Worm (Caenorhabditis elegans) whole organism, early embryonic: ENCODE results near the gene sqst-5.

Experiments
- B0310.2 ChIP-seq: sonication (generic microtip); optimal IDR thresholded peaks from 2 replicates; lab custom pipeline; 2016; ENCODE audit warnings: mild to moderate bottlenecking, missing genetic modification characterization, missing compliant biosample characterization
- F13C5.2 ChIP-seq: sonication (generic microtip); optimal IDR thresholded peaks from 2 replicates; lab custom pipeline; 2017; ENCODE audit warnings: mild to moderate bottlenecking, missing genetic modification characterization, inconsistent platforms, missing compliant biosample characterization
- aly-1 ChIP-seq: sonication (generic microtip); optimal IDR thresholded peaks from 2 replicates; lab custom pipeline; 2016; ENCODE audit warnings: missing genetic modification characterization, missing compliant biosample characterization
- ama-1 ChIP-seq: fragments of 150-350 bp; optimal IDR thresholded peaks from 2 replicates; lab custom pipeline; 2014
- ceh-13 ChIP-seq: fragments of 200-800 bp; sonication (Bioruptor generic); optimal IDR thresholded peaks from 2 replicates; lab custom pipeline; 2018; ENCODE audit warnings: mild to moderate bottlenecking, missing genetic modification characterization, missing compliant biosample characterization
- ceh-36 ChIP-seq: sonication (generic microtip); optimal IDR thresholded peaks from 2 replicates; lab custom pipeline; 2016; ENCODE audit warnings: missing genetic modification characterization, inconsistent platforms, missing compliant biosample characterization
- ets-7 ChIP-seq: sonication (generic microtip); optimal IDR thresholded peaks from 2 replicates; lab custom pipeline; 2016; ENCODE audit warnings: missing genotype, missing genetic modification characterization, missing compliant biosample characterization
- flt-1 ChIP-seq: fragments of 200-800 bp; sonication (Bioruptor generic); IDR thresholded peaks from 2 replicates; pipeline ENCODE4 v1.3.6; 2022; ENCODE audit warnings: missing genetic modification characterization, missing compliant biosample characterization
- hmbx-1 ChIP-seq: sonication (generic microtip); optimal IDR thresholded peaks from 2 replicates; lab custom pipeline; 2016; ENCODE audit warnings: mild to moderate bottlenecking, missing genetic modification characterization, missing compliant biosample characterization
- hmg-4 ChIP-seq: fragments of 200-800 bp; sonication (Bioruptor generic); optimal IDR thresholded peaks from 2 replicates; lab custom pipeline; 2018; ENCODE audit warnings: mild to moderate bottlenecking, missing genetic modification characterization, missing compliant biosample characterization
- hnd-1 ChIP-seq: sonication (generic microtip); optimal IDR thresholded peaks from 2 replicates; lab custom pipeline; 2016; ENCODE audit warnings: missing genetic modification characterization, missing compliant biosample characterization
- pes-1 ChIP-seq: fragments of 200-800 bp; sonication (Bioruptor generic); IDR thresholded peaks from 2 replicates; pipeline ENCODE4 v1.3.6; 2022; ENCODE audit warnings: missing genetic modification reagents, missing genetic modification characterization, missing compliant biosample characterization
- scrt-1 ChIP-seq: fragments of 200-800 bp; sonication (Bioruptor generic); IDR thresholded peaks from 2 replicates; pipeline ENCODE4 v1.3.6; 2022; ENCODE audit warnings: missing genetic modification characterization, missing compliant biosample characterization
- sea-1 ChIP-seq: fragments of 200-800 bp; sonication (Bioruptor generic); conservative IDR thresholded peaks from 2 replicates; pipeline ENCODE4 v1.3.6; 2022; ENCODE audit warnings: missing genetic modification characterization, missing compliant biosample characterization
- tbx-11 ChIP-seq: fragments of 200-800 bp; sonication (Bioruptor generic); IDR thresholded peaks from 2 replicates; pipeline ENCODE4 v1.3.6; 2022; ENCODE audit warnings: missing genetic modification characterization, missing compliant biosample characterization
- tbx-37 ChIP-seq: fragments of 200-800 bp; sonication (Bioruptor generic); conservative IDR thresholded peaks from 2 replicates; pipeline ENCODE4 v1.3.6; 2022; ENCODE audit warnings: missing genetic modification reagents, missing genetic modification characterization, missing compliant biosample characterization
- tra-4 ChIP-seq: sonication (generic microtip); optimal IDR thresholded peaks from 2 replicates; lab custom pipeline; 2017; ENCODE audit warnings: missing genetic modification characterization, missing compliant biosample characterization

sqst-5 gene

DNA sequence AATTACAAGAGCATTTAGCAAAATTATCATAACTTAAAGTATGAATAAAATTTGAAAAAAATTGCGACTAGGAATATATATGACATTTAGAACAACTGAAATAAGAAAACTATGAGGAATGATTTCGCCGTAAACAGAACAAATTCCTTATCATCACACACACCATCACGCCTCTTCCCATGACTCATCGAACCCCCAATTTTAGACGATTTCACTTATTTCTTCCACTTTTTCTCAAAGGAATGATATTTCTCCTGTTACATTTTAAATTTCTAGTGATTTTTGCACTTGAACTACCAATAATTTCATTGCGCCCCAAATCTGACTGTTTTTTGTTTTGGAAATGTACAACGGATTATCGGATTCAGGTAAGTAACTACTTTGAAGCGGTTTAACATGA, 9.2 kb upstream of the sqst-5 start, which contains the start of the genes zig-13 and ver-1:
Gene zig-13 (minus strand): TSS at position 101 of the 400 bp plus-strand sequence.
Gene ver-1 (plus strand): TSS at position 180 of the 400 bp plus-strand sequence.
- TF ChIP-seq tbx-37 (GFP tag; lab: Robert Waterston, UW), result no peak

DNA sequence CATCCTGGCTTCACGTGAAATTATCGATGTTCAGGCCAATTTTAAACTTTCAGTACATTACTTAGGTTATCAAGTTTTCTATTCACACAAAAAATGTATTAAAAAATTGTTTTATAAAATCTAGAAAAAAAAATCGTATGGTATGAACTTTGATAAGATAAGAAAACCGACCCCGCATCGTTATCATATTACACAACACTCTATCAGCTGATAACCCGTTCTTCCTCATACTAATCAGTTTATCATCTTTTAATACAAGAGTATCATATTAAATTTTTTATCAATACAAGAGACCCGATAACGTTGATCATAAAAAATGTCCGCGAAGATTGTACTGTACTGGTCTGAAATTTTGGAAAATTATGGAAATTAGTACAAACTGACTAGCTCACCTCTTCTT, 6.7 kb upstream of the sqst-5 start:
- no peak for TF ChIP-seq sea-1 (GFP tag; lab: Robert Waterston, UW)
- TF ChIP-seq pes-1 (GFP tag; lab: Robert Waterston, UW), result no peak
- no peak for TF ChIP-seq hnd-1 (tag; lab: Kevin White, UChicago)
- TF ChIP-seq F13C5.2 (tag; lab: Kevin White, UChicago), result no peak
- TF ChIP-seq scrt-1 (GFP tag; lab: Robert Waterston, UW), result no peak
- TF ChIP-seq B0310.2 (tag; lab: Kevin White, UChicago), result no peak
- no peak for TF ChIP-seq hmg-4 (GFP tag; lab: Kevin White, UChicago)
- TF ChIP-seq ceh-36 (tag; lab: Kevin White, UChicago), result no peak
- no peak for TF ChIP-seq hmbx-1 (tag; lab: Kevin White, UChicago)
- TF ChIP-seq flt-1 (GFP tag; lab: Robert Waterston, UW), result no peak
- no peak for TF ChIP-seq ama-1 (lab: Kevin White, UChicago)
- no peak for TF ChIP-seq tbx-11
- no peak for TF ChIP-seq tbx-37 (GFP tag; lab: Robert Waterston, UW)
- TF ChIP-seq ets-7 (tag; lab: Kevin White, UChicago), result no peak
- no peak for TF ChIP-seq ceh-13 (GFP tag; lab: Kevin White, UChicago)
- no peak for TF ChIP-seq tra-4 (tag; lab: Kevin White, UChicago)
- no peak for TF ChIP-seq aly-1

DNA sequence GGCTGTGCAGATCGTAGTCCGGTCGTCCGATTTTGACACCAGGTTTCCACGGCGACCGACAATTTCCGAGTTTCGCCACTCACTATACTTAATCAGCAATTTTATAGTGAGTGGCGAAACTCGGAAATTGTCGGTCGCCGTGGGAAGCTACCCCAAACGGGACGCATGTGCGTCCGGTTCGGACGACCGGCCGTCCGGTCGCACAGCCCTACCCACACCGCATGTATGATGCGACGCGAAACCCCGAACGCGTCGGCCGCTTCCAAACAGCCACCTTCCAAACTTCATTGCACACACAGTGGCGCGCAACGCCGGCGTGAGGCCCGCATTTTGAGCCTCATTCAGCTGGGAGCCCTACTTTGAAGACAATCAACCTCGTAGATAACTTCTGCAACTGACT, 3.7 kb upstream of the sqst-5 start:
- no peak for TF ChIP-seq ama-1 (lab: Kevin White, UChicago)
- TF ChIP-seq ceh-13 (GFP tag; lab: Kevin White, UChicago), result no peak

DNA sequence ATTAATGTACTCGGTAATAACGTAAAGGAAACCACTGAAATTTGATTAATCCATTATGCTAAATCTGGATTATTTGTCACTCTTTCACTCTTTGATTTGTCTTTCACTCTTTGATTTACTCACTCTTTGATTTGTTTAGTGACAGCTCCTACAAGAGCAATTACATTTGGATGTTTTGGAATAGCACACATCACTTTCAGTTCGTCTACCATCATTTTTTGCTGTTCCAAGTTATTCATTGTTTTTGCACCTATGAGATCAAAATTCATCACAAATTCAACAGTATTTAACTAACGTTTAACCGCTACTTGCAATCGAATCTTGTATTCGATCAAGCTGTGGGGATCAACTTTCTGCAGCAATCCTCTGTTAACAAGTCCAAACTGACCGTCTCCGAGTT, 1.7 kb upstream of the sqst-5 start:
- TF ChIP-seq ceh-13 (GFP tag; lab: Kevin White, UChicago) (no peak), flt-1 (GFP tag; lab: Robert Waterston, UW) (no peak), aly-1 (no peak), tbx-37 (GFP tag; lab: Robert Waterston, UW) (no peak), tbx-11 (no peak), hmg-4 (GFP tag; lab: Kevin White, UChicago) (no peak), ama-1 (lab: Kevin White, UChicago) (no peak), scrt-1 (GFP tag; lab: Robert Waterston, UW) (no peak), tra-4 (tag; lab: Kevin White, UChicago) (no peak), hnd-1 (tag; lab: Kevin White, UChicago) (no peak), pes-1 (GFP tag; lab: Robert Waterston, UW) (no peak), ceh-36 (tag; lab: Kevin White, UChicago) (no peak), B0310.2 (tag; lab: Kevin White, UChicago) (no peak), F13C5.2 (tag; lab: Kevin White, UChicago) (no peak), ets-7 (tag; lab: Kevin White, UChicago) (no peak), hmbx-1 (tag; lab: Kevin White, UChicago) (no peak), sea-1 (GFP tag; lab: Robert Waterston, UW) (no peak)

DNA sequence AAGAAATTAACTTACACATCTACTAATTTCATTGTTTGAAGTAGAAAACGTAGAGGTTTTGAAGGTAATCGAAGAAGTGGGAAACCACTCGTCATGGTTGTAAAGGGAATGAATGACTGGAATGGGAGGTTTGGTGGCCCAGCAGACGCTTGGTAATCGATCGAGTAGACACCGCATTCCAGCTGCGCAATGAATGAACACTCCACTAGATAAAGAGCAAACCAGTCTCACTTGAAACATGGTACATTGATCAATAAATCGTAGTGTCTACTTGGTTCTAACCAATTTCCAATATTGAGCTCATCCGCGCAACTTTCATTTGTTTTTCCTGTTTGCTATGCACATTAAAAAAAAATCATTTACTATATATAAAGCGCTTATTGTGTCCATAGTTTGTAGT, 1.1 kb downstream of the sqst-5 start, which contains the start of gene fbxb-84:
Gene fbxb-84 (minus strand): TSS at position 101 of the 400 bp plus-strand sequence.
- TF ChIP-seq hmg-4 (GFP tag; lab: Kevin White, UChicago) (no peak), tra-4 (tag; lab: Kevin White, UChicago) (no peak), ceh-13 (GFP tag; lab: Kevin White, UChicago) (no peak), ets-7 (tag; lab: Kevin White, UChicago) (no peak), sea-1 (GFP tag; lab: Robert Waterston, UW) (no peak), hnd-1 (tag; lab: Kevin White, UChicago) (no peak)

DNA sequence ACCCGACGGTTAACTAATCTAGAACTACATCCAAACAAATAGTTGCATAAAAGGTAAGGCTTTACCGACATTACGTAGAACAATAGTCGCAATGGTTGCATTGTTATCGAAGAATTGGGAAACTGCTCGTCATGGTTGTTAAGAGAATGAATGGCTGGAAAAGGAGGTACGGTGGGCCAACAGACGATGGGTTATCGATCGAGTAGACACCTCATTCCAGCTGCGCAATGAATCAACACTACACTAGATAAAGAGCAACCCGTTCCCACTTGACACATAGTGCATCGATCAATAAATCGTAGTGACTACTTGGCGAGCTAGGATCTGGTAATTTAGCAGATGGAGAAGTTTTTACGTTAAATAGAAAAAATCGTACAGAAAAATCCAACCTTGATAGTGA, 2.3 kb downstream of the sqst-5 start, which contains the start of the genes T17A3.12 and fbxb-83:
Gene T17A3.12 (minus strand): TSS at position 101 of the 400 bp plus-strand sequence.
Gene fbxb-83 (minus strand): TSS at position 134 of the 400 bp plus-strand sequence.
- TF ChIP-seq hmg-4 (GFP tag; lab: Kevin White, UChicago) (no peak), B0310.2 (tag; lab: Kevin White, UChicago) (no peak), ets-7 (tag; lab: Kevin White, UChicago) (no peak), ceh-36 (tag; lab: Kevin White, UChicago) (no peak), tra-4 (tag; lab: Kevin White, UChicago) (no peak), F13C5.2 (tag; lab: Kevin White, UChicago) (no peak), pes-1 (GFP tag; lab: Robert Waterston, UW) (no peak), aly-1 (no peak), scrt-1 (GFP tag; lab: Robert Waterston, UW) (no peak), hmbx-1 (tag; lab: Kevin White, UChicago) (no peak), ceh-13 (GFP tag; lab: Kevin White, UChicago) (no peak)

DNA sequence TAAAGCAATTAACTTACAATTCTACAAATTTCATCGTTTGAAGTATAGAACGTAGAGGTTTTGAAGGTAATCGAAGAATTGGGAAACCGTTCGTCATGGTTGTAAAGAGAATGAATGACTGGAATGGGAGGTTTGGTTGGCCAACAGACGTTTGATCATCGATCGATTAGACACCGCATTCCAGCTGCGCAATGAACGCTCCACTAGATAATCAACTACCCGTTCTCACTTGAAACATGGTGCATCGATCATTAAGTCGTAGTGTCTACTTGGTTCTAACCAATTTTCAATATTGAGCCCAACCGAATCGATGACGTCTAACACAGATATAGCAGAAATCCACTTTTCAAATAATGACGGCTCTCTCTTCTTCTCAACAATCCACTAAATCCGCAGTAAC, 4.3 kb downstream of the sqst-5 start, which contains the start of gene fbxb-82:
Gene fbxb-82 (minus strand): TSS at position 101 of the 400 bp plus-strand sequence.
- no peak for TF ChIP-seq F13C5.2 (tag; lab: Kevin White, UChicago)
- TF ChIP-seq ama-1 (lab: Kevin White, UChicago), result no peak
- no peak for TF ChIP-seq ets-7 (tag; lab: Kevin White, UChicago)
- no peak for TF ChIP-seq hmg-4 (GFP tag; lab: Kevin White, UChicago)
- TF ChIP-seq aly-1, result no peak
- TF ChIP-seq ceh-36 (tag; lab: Kevin White, UChicago), result no peak
- TF ChIP-seq tbx-37 (GFP tag; lab: Robert Waterston, UW), result no peak
- TF ChIP-seq tbx-11, result no peak
- no peak for TF ChIP-seq scrt-1 (GFP tag; lab: Robert Waterston, UW)
